Fruit fly (Drosophila melanogaster) whole organism, adult: Measurements from ENCODE around the gene upd3.

ENCODE experiments used
- CG11617 ChIP-seq: fragments of 200-800 bp; sonication (Bioruptor generic); optimal IDR thresholded peaks from 2 replicates; lab custom pipeline; 2017; ENCODE audit warnings: mild to moderate bottlenecking, missing biosample characterization, missing genetic modification reagents, missing genetic modification characterization
- CG12768 ChIP-seq: fragments of 200-800 bp; sonication (Bioruptor generic); optimal IDR thresholded peaks from 2 replicates; lab custom pipeline; 2017; ENCODE audit warnings: missing biosample characterization, missing genetic modification characterization, mild to moderate bottlenecking, moderate library complexity, missing genetic modification reagents
- CG14711 ChIP-seq: fragments of 200-800 bp; sonication (Bioruptor generic); optimal IDR thresholded peaks from 2 replicates; lab custom pipeline; 2018; ENCODE audit warnings: missing biosample characterization, mild to moderate bottlenecking, missing genetic modification characterization, moderate library complexity
- CG1620 ChIP-seq: fragments of 200-800 bp; sonication (Bioruptor generic); optimal IDR thresholded peaks from 2 replicates; lab custom pipeline; 2016; ENCODE audit warnings: missing biosample characterization, missing genetic modification characterization
- CG33017 ChIP-seq: fragments of 200-800 bp; sonication (Bioruptor generic); optimal IDR thresholded peaks from 2 replicates; lab custom pipeline; 2018; ENCODE audit warnings: missing biosample characterization, mild to moderate bottlenecking, missing genetic modification characterization, moderate library complexity
- CG5204 ChIP-seq: fragments of 200-800 bp; sonication (Bioruptor generic); optimal IDR thresholded peaks from 2 replicates; lab custom pipeline; 2016; ENCODE audit warnings: missing biosample characterization, missing genetic modification characterization
- CG7045 ChIP-seq: fragments of 200-800 bp; sonication (Bioruptor generic); optimal IDR thresholded peaks from 2 replicates; lab custom pipeline; 2017; ENCODE audit warnings: missing biosample characterization, mild to moderate bottlenecking, missing genetic modification characterization
- CG7101 ChIP-seq: fragments of 200-800 bp; sonication (Bioruptor generic); optimal IDR thresholded peaks from 2 replicates; lab custom pipeline; 2018; ENCODE audit warnings: missing biosample characterization, mild to moderate bottlenecking, missing genetic modification characterization, moderate library complexity
- Clk ChIP-seq: fragments of 200-800 bp; sonication (Bioruptor generic); optimal IDR thresholded peaks from 2 replicates; lab custom pipeline; 2017; ENCODE audit warnings: missing biosample characterization, missing genetic modification characterization
- Crg-1 ChIP-seq: fragments of 200-800 bp; sonication (Bioruptor generic); optimal IDR thresholded peaks from 2 replicates; lab custom pipeline; 2016; ENCODE audit warnings: missing biosample characterization, missing genetic modification characterization
- Hr96 ChIP-seq: fragments of 200-800 bp; sonication (Bioruptor generic); optimal IDR thresholded peaks from 2 replicates; lab custom pipeline; 2016; ENCODE audit warnings: missing biosample characterization, missing genetic modification characterization
- Mnt ChIP-seq: fragments of 200-800 bp; sonication (Bioruptor generic); optimal IDR thresholded peaks from 2 replicates; lab custom pipeline; 2016; ENCODE audit warnings: missing biosample characterization, mild to moderate bottlenecking, missing genetic modification characterization
- bab1 ChIP-seq: fragments of 200-800 bp; sonication (Bioruptor generic); optimal IDR thresholded peaks from 3 replicates; lab custom pipeline; 2019; ENCODE audit warnings: missing biosample characterization, mild to moderate bottlenecking, missing genetic modification characterization, moderate library complexity
- cic ChIP-seq: fragments of 200-800 bp; sonication (Bioruptor generic); optimal IDR thresholded peaks from 2 replicates; lab custom pipeline; 2017; ENCODE audit warnings: missing biosample characterization, mild to moderate bottlenecking, missing genetic modification characterization, moderate library complexity
- cnc ChIP-seq, 2 experiments: fragments of >200 bp; optimal IDR thresholded peaks; 2 replicates each; lab custom pipeline; 2017
- kay ChIP-seq: fragments of 200-800 bp; sonication (Bioruptor generic); peaks from one replicate; lab custom pipeline; 2016; ENCODE audit warnings: missing biosample characterization, missing genetic modification characterization, borderline replicate concordance
- ovo ChIP-seq: fragments of 200-800 bp; sonication (Bioruptor generic); optimal IDR thresholded peaks from 2 replicates; lab custom pipeline; 2016; ENCODE audit warnings: missing biosample characterization, missing genetic modification characterization
- pad ChIP-seq: fragments of 200-800 bp; sonication (Bioruptor generic); optimal IDR thresholded peaks from 3 replicates; lab custom pipeline; 2017; ENCODE audit warnings: missing biosample characterization, missing genetic modification characterization, mild to moderate bottlenecking, moderate library complexity, missing genetic modification reagents
- tj ChIP-seq: fragments of 200-800 bp; sonication (Bioruptor generic); optimal IDR thresholded peaks from 3 replicates; lab custom pipeline; 2017; ENCODE audit warnings: missing biosample characterization, mild to moderate bottlenecking, missing genetic modification characterization, moderate library complexity
- toe ChIP-seq: fragments of 200-800 bp; sonication (Bioruptor generic); optimal IDR thresholded peaks from 2 replicates; lab custom pipeline; 2016; ENCODE audit warnings: missing biosample characterization, missing genetic modification characterization

upd3 gene

dm6 chrX:18287587-18287986 lies 10.6 kb downstream of the upd3 start:
- TF ChIP-seq pad (GFP tag; lab: Kevin White, UChicago) = no peak
- TF ChIP-seq tj (GFP tag; lab: Kevin White, UChicago) = no peak
- TF ChIP-seq ovo (GFP tag; lab: Kevin White, UChicago) = no peak
- no peak for TF ChIP-seq Hr96
- no peak for TF ChIP-seq CG12768
- no peak for TF ChIP-seq cnc (optimal IDR thresholded peaks at IDR 0.05; lab: Kevin White, UChicago)
- TF ChIP-seq CG5204 (GFP tag; lab: Kevin White, UChicago) = no peak
- TF ChIP-seq CG33017 (tag; lab: Kevin White, UChicago) = no peak
- no peak for TF ChIP-seq CG11617

- TF ChIP-seq CG7045 (no peak), cic (GFP tag; lab: Kevin White, UChicago) (no peak), Mnt (GFP tag; lab: Kevin White, UChicago) (no peak), toe (GFP tag; lab: Kevin White, UChicago) (no peak), Crg-1 (GFP tag; lab: Kevin White, UChicago) (no peak), CG33017 (tag; lab: Kevin White, UChicago) (no peak), pad (GFP tag; lab: Kevin White, UChicago) (no peak), CG11617 (no peak), CG7101 (no peak), kay (GFP tag; lab: Kevin White, UChicago) (no peak)
These were observed 11.6 kb downstream of the upd3 start for dm6 chrX:18288652-18289051.

dm6 chrX:18294031-18294430 lies 17.0 kb downstream of the upd3 start:
- no peak for TF ChIP-seq CG12768
- no peak for TF ChIP-seq pad (GFP tag; lab: Kevin White, UChicago)
- no peak for TF ChIP-seq CG1620

- TF ChIP-seq Clk (GFP tag; lab: Kevin White, UChicago) (no peak), CG1620 (no peak), tj (GFP tag; lab: Kevin White, UChicago) (no peak), Mnt (GFP tag; lab: Kevin White, UChicago) (no peak), CG5204 (GFP tag; lab: Kevin White, UChicago) (no peak), CG11617 (no peak), toe (GFP tag; lab: Kevin White, UChicago) (no peak), kay (GFP tag; lab: Kevin White, UChicago) (no peak), CG33017 (tag; lab: Kevin White, UChicago) (no peak), CG12768 (no peak), CG14711 (tag; lab: Kevin White, UChicago) (no peak), CG7101 (no peak), bab1 (no peak)
These were observed 21.0 kb downstream of the upd3 start for dm6 chrX:18297905-18298630.

- TF ChIP-seq pad (GFP tag; lab: Kevin White, UChicago) (no peak), CG1620 (no peak), cnc (optimal IDR thresholded peaks at IDR 0.05; lab: Kevin White, UChicago) (no peak), bab1 (no peak), tj (GFP tag; lab: Kevin White, UChicago) (no peak), CG5204 (GFP tag; lab: Kevin White, UChicago) (no peak), Crg-1 (GFP tag; lab: Kevin White, UChicago) (no peak), Clk (GFP tag; lab: Kevin White, UChicago) (no peak)
These were observed 23.8 kb downstream of the upd3 start for dm6 chrX:18300775-18301316.

DNA sequence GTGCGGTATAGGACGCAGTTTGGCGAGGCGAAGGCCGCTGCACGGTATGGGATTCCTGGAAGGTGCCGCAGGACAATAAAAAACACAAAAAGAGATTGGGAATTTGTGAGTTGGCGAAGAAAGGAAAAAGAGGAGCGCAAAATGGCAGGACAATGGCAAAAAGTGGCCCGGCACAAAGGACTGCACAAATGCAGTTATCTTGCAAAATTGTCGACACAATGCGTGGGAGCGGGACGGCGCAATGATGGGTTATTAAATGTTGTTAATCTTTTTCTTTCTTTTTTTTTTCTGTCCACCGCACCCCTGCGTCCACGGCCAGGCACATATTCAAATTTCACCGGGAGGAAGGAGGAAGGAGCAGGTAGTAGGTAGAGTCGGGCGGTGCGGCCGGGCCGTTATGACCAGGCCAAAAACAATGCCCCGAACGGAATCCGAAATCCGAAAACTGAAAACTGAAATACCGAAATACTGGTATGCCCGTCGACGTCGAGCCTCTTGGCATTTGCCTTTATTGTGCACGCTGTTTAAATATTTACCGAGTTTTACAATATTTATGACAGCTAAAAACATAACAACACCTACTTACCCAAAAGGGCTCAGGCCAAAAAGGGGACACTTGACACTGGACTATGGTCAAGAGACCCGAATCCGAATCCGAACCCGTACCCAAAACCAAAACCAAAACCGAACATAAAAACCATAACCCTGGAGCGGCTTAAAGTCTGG lies 26.7 kb downstream of the upd3 start:
- TF ChIP-seq pad (GFP tag; lab: Kevin White, UChicago) (no peak), cic (GFP tag; lab: Kevin White, UChicago) (no peak), ovo (GFP tag; lab: Kevin White, UChicago) (no peak), Hr96 (no peak), cnc (optimal IDR thresholded peaks at IDR 0.05; lab: Kevin White, UChicago) (no peak), bab1 (no peak), CG7045 (no peak), toe (GFP tag; lab: Kevin White, UChicago) (no peak), CG12768 (no peak), CG5204 (GFP tag; lab: Kevin White, UChicago) (no peak), CG33017 (tag; lab: Kevin White, UChicago) (no peak), Mnt (GFP tag; lab: Kevin White, UChicago) (no peak), Crg-1 (GFP tag; lab: Kevin White, UChicago) (no peak), CG1620 (no peak), kay (GFP tag; lab: Kevin White, UChicago) (no peak), CG11617 (no peak), CG7101 (no peak), CG14711 (tag; lab: Kevin White, UChicago) (no peak), Clk (GFP tag; lab: Kevin White, UChicago) (no peak)
